Worm (Caenorhabditis elegans): ENCODE results near the gene srd-43.
A peak's percentile ranks its signal among the peaks of the same experiment; 100 is the strongest.

Gene srd-43

ce11 chrX:13290531-13290930 lies 15.1 kb downstream of the srd-43 start, which contains the start of gene R04D3.3:
R04D3.3 (minus strand) TSS chrX:13290631.
- peak in 1 of 2 experiments; percentile 53 for TF ChIP-seq unc-62 (GFP tag; optimal IDR thresholded peaks at IDR 0.05 in 1 of 2)
- no peak for TF ChIP-seq unc-62 (tag; optimal IDR thresholded peaks at IDR 0.05)
- no peak for TF ChIP-seq saeg-2 (GFP tag; IDR thresholded peaks at IDR 0.05)

DNA sequence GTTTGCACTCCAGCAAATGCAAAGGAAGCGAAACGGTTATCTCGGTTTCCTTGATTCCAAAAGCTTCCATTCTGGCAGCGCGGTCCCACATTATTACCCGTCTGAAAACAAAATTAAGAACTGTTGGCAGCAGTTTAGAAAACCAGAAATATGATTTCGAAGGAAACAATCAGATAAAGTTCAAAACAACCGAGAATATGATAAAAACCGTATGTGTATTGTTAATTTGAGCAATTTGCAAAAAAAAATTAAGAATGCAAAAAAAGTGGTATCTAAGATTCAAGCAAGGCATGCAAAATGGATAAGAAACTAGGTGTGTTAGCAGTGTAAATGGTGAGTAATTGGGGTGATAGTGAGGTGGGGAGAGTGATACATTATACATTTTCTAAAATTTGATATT lies 16.9 kb downstream of the srd-43 start, which contains the start of gene R04D3.4:
Gene R04D3.4, minus strand, starts transcription at position 101 of the 400 bp plus-strand sequence.
- TF ChIP-seq dpl-1 (GFP tag; optimal IDR thresholded peaks at IDR 0.05) (no peak), unc-39 (tag; optimal IDR thresholded peaks at IDR 0.05) (no peak), jun-1 (tag; optimal IDR thresholded peaks at IDR 0.05) (no peak), mep-1 (tag; optimal IDR thresholded peaks at IDR 0.05) (no peak), duxl-1 (tag; optimal IDR thresholded peaks at IDR 0.05; ENCODE audit: poor library complexity) (no peak), dmd-8 (GFP tag; IDR thresholded peaks at IDR 0.05) (no peak), unc-130 (GFP tag; optimal IDR thresholded peaks at IDR 0.05) (no peak), egl-27 (tag; optimal IDR thresholded peaks at IDR 0.05) (no peak), lin-38 (GFP tag; IDR thresholded peaks at IDR 0.05) (no peak), php-3 (GFP tag; IDR thresholded peaks at IDR 0.05) (no peak), nhr-10 (tag; optimal IDR thresholded peaks at IDR 0.05) (no peak), gei-8 (GFP tag; optimal IDR thresholded peaks at IDR 0.05) (no peak), saeg-2 (GFP tag; IDR thresholded peaks at IDR 0.05) (no peak), ZK546.5 (tag; optimal IDR thresholded peaks at IDR 0.05) (no peak), vab-7 (GFP tag; IDR thresholded peaks at IDR 0.05) (no peak), nhr-42 (GFP tag; IDR thresholded peaks at IDR 0.05) (no peak)

ce11 chrX:13286533-13286932 lies 19.1 kb downstream of the srd-43 start, which contains the start of gene R04D3.2:
R04D3.2 (minus strand) TSS chrX:13286633.
- TF ChIP-seq egl-43 (GFP tag; IDR thresholded peaks at IDR 0.05) = no peak
- TF ChIP-seq dmd-9 (GFP tag; IDR thresholded peaks at IDR 0.05) = no peak
- no peak for TF ChIP-seq Y5F2A.4 (GFP tag; optimal IDR thresholded peaks at IDR 0.05)
- TF ChIP-seq nhr-41 (GFP tag; IDR thresholded peaks at IDR 0.05) = no peak
- no peak for TF ChIP-seq F49E8.2 (tag; optimal IDR thresholded peaks at IDR 0.05; ENCODE audit: borderline replicate concordance)
- no peak for TF ChIP-seq ceh-28 (tag; optimal IDR thresholded peaks at IDR 0.05)
- TF ChIP-seq mxl-3 (GFP tag; optimal IDR thresholded peaks at IDR 0.05) = no peak
- no peak for TF ChIP-seq nhr-102 (tag; optimal IDR thresholded peaks at IDR 0.05)
- no peak for TF ChIP-seq ceh-44 (GFP tag; IDR thresholded peaks at IDR 0.05)
- TF ChIP-seq nhr-237 (tag; optimal IDR thresholded peaks at IDR 0.05) = no peak
- no peak for TF ChIP-seq madf-5 (GFP tag; IDR thresholded peaks at IDR 0.05)
- TF ChIP-seq nhr-6 (tag; optimal IDR thresholded peaks at IDR 0.05) = no peak
- TF ChIP-seq daf-12 (tag; optimal IDR thresholded peaks at IDR 0.05) = no peak
- TF ChIP-seq nhr-48 (tag; optimal IDR thresholded peaks at IDR 0.05) = no peak

- TF ChIP-seq zfp-3 (GFP tag; conservative IDR thresholded peaks at IDR 0.05) (0 out of 2 replicates have a peak, but pooled peaks have one; percentile 23), daf-16 (GFP tag; optimal IDR thresholded peaks at IDR 0.05) (peak in 1 of 2 experiments; percentile 52), daf-16 (tag; optimal IDR thresholded peaks at IDR 0.05) (peak; percentile 17), vab-7 (GFP tag; IDR thresholded peaks at IDR 0.05) (0 out of 2 replicates have a peak, but pooled peaks have one; percentile 61), lim-7 (GFP tag; IDR thresholded peaks at IDR 0.05) (peak; percentile 78), nhr-48 (tag; optimal IDR thresholded peaks at IDR 0.05) (peak; percentile 16), pha-4 (GFP tag; IDR thresholded peaks at IDR 0.05) (peak; percentile 73), pha-4 (tag; optimal IDR thresholded peaks at IDR 0.05) (no peak), unc-39 (tag; optimal IDR thresholded peaks at IDR 0.05) (no peak), dmd-6 (GFP tag; IDR thresholded peaks at IDR 0.05) (peak; percentile 17; the same call in 1 of the 2 replicates), Y75B8A.6 (GFP tag; IDR thresholded peaks at IDR 0.05) (no peak), duxl-1 (tag; optimal IDR thresholded peaks at IDR 0.05; ENCODE audit: poor library complexity) (peak; percentile 19), madf-5 (GFP tag; IDR thresholded peaks at IDR 0.05) (peak in 1 of 2 experiments; percentile 58; a peak in 1 of 4 replicates), Y105C5A.15 (GFP tag; IDR thresholded peaks at IDR 0.05) (0 out of 2 replicates have a peak, but pooled peaks have one; percentile 37), nhr-42 (GFP tag; IDR thresholded peaks at IDR 0.05) (0 out of 2 replicates have a peak, but pooled peaks have one; percentile 13), hmg-1.1 (GFP tag; IDR thresholded peaks at IDR 0.05) (peak; percentile 15; the same call in 1 of the 2 replicates), tra-1 (GFP tag; IDR thresholded peaks at IDR 0.05) (no peak), snpc-1.2 (GFP tag; IDR thresholded peaks at IDR 0.05) (0 out of 2 replicates have a peak, but pooled peaks have one; percentile 37), daf-8 (GFP tag; IDR thresholded peaks at IDR 0.05) (no peak), spr-3 (GFP tag; optimal IDR thresholded peaks at IDR 0.05) (no peak), egl-43 (GFP tag; IDR thresholded peaks at IDR 0.05) (peak; percentile 81), nhr-6 (tag; optimal IDR thresholded peaks at IDR 0.05) (no peak)
Measured at ce11 chrX:13284618-13285017, 21.0 kb downstream of the srd-43 start.
